Fruit fly (Drosophila melanogaster) whole organism, embryonic: ENCODE measurements around the gene Prp31.

ENCODE experiments used
- CG10147 ChIP-seq: fragments of 200-800 bp; sonication (Bioruptor generic); optimal IDR thresholded peaks from 2 replicates; lab custom pipeline; 2019; ENCODE audit warnings: missing biosample characterization, mild to moderate bottlenecking, missing genetic modification characterization, moderate library complexity
- CG10321 ChIP-seq: fragments of 200-800 bp; sonication (Bioruptor generic); IDR thresholded peaks from 2 replicates; pipeline ENCODE4 v1.3.6; 2022; ENCODE audit warnings: missing biosample characterization, missing genetic modification characterization
- CG10979 ChIP-seq: fragments of 200-800 bp; sonication (Bioruptor generic); optimal IDR thresholded peaks from 2 replicates; lab custom pipeline; 2018; ENCODE audit warnings: missing biosample characterization, mild to moderate bottlenecking, missing genetic modification characterization, moderate library complexity
- CG14050 ChIP-seq: fragments of 200-800 bp; sonication (Bioruptor generic); IDR thresholded peaks from 3 replicates; pipeline ENCODE4 v1.3.6; 2022; ENCODE audit warnings: missing biosample characterization, missing genetic modification characterization
- CG14860 ChIP-seq: fragments of 200-800 bp; sonication (Bioruptor generic); IDR thresholded peaks from 3 replicates; pipeline ENCODE4 v1.3.6; 2022; ENCODE audit warnings: missing biosample characterization, missing genetic modification characterization; ENCODE audit not compliant: partially characterized antibody
- CG16813 ChIP-seq: fragments of 200-800 bp; sonication (Bioruptor generic); IDR thresholded peaks from 3 replicates; pipeline ENCODE4 v1.3.6; 2022; ENCODE audit warnings: missing biosample characterization, missing genetic modification characterization; ENCODE audit not compliant: partially characterized antibody
- CG17568 ChIP-seq: fragments of 200-800 bp; sonication (Bioruptor generic); optimal IDR thresholded peaks from 2 replicates; lab custom pipeline; 2018; ENCODE audit warnings: missing biosample characterization, mild to moderate bottlenecking, missing genetic modification characterization, moderate library complexity
- CG18764 ChIP-seq: fragments of 200-800 bp; sonication (Bioruptor generic); optimal IDR thresholded peaks from 3 replicates; lab custom pipeline; 2016; ENCODE audit warnings: missing biosample characterization, missing genetic modification characterization
- CG2199 ChIP-seq: fragments of 200-800 bp; sonication (Bioruptor generic); IDR thresholded peaks from 3 replicates; pipeline ENCODE4 v1.3.6; 2022; ENCODE audit warnings: missing biosample characterization, missing genetic modification characterization
- CG34422 ChIP-seq: fragments of 200-800 bp; sonication (Bioruptor generic); IDR thresholded peaks from 3 replicates; pipeline ENCODE4 v1.3.6; 2022; ENCODE audit warnings: missing biosample characterization, missing genetic modification characterization
- CG43689 ChIP-seq: fragments of 200-800 bp; sonication (Bioruptor generic); IDR thresholded peaks from 2 replicates; pipeline ENCODE4 v1.3.6; 2022; ENCODE audit warnings: missing biosample characterization, missing genetic modification characterization
- CG4707 ChIP-seq: fragments of 200-800 bp; sonication (Bioruptor generic); optimal IDR thresholded peaks from 2 replicates; lab custom pipeline; 2018; ENCODE audit warnings: missing biosample characterization, mild to moderate bottlenecking, missing genetic modification characterization, moderate library complexity
- CG6175 ChIP-seq: fragments of 200-800 bp; sonication (Bioruptor generic); IDR thresholded peaks from 3 replicates; pipeline ENCODE4 v1.3.6; 2022; ENCODE audit warnings: missing biosample characterization, missing genetic modification characterization
- CoRest ChIP-seq: fragments of 200-800 bp; sonication (Bioruptor generic); optimal IDR thresholded peaks from 3 replicates; lab custom pipeline; 2018; ENCODE audit warnings: missing biosample characterization, mild to moderate bottlenecking, missing genetic modification characterization, moderate library complexity
- Deaf1 ChIP-seq: fragments of 200-800 bp; optimal IDR thresholded peaks from 3 replicates; lab custom pipeline; 2019; ENCODE audit warnings: missing biosample characterization, mild to moderate bottlenecking, missing genetic modification characterization, moderate library complexity
- Dip2 ChIP-seq: fragments of 200-800 bp; sonication (Bioruptor generic); IDR thresholded peaks from 2 replicates; pipeline ENCODE4 v1.3.6; 2022; ENCODE audit warnings: missing biosample characterization, missing genetic modification characterization
- Eip74EF ChIP-seq, 2 experiments: fragments of 200-800 bp in 1 of 2; fragments of >200 bp in 1 of 2; sonication (Bioruptor generic) in 1 of 2; optimal IDR thresholded peaks; 2 replicates each; lab custom pipeline; 2017 to 2019; ENCODE audit warnings: missing biosample characterization in 2 of 2, missing genetic modification characterization in 2 of 2, mild to moderate bottlenecking in 1 of 2, moderate library complexity in 1 of 2
- Ets97D ChIP-seq: fragments of 200-800 bp; sonication (Bioruptor generic); optimal IDR thresholded peaks from 3 replicates; lab custom pipeline; 2016; ENCODE audit warnings: missing biosample characterization, missing genetic modification characterization
- Fer1 ChIP-seq: fragments of 200-800 bp; sonication (Bioruptor generic); optimal IDR thresholded peaks from 2 replicates; lab custom pipeline; 2017; ENCODE audit warnings: missing biosample characterization, mild to moderate bottlenecking, missing genetic modification characterization
- Fer3 ChIP-seq: fragments of 200-800 bp; sonication (Bioruptor generic); optimal IDR thresholded peaks from 2 replicates; lab custom pipeline; 2018; ENCODE audit warnings: missing biosample characterization, mild to moderate bottlenecking, missing genetic modification characterization, moderate library complexity
- Gsc ChIP-seq: fragments of 200-800 bp; sonication (Bioruptor generic); IDR thresholded peaks from 2 replicates; pipeline ENCODE4 v1.3.6; 2022; ENCODE audit warnings: missing biosample characterization, missing genetic modification characterization
- HmgZ ChIP-seq: fragments of 200-800 bp; sonication (Bioruptor generic); optimal IDR thresholded peaks from 2 replicates; lab custom pipeline; 2018; ENCODE audit warnings: missing biosample characterization, mild to moderate bottlenecking, missing genetic modification characterization
- Hr78 ChIP-seq, 2 experiments: fragments of 200-800 bp in 1 of 2; fragments of >200 bp in 1 of 2; sonication (Bioruptor generic) in 1 of 2; optimal IDR thresholded peaks; 2 replicates each; lab custom pipeline; 2017 to 2019; ENCODE audit warnings: missing biosample characterization in 2 of 2, missing genetic modification characterization in 2 of 2, mild to moderate bottlenecking in 1 of 2, moderate library complexity in 1 of 2
- Lim3 ChIP-seq: fragments of 200-800 bp; sonication (Bioruptor generic); IDR thresholded peaks from 2 replicates; pipeline ENCODE4 v1.3.6; 2022; ENCODE audit warnings: missing biosample characterization, missing genetic modification characterization
- Sox100B ChIP-seq: fragments of 200-800 bp; sonication (Bioruptor generic); optimal IDR thresholded peaks from 3 replicates; lab custom pipeline; 2018; ENCODE audit warnings: missing biosample characterization, mild to moderate bottlenecking, missing genetic modification characterization
- Ssrp ChIP-seq: fragments of 200-800 bp; sonication (Bioruptor generic); optimal IDR thresholded peaks from 2 replicates; lab custom pipeline; 2018; ENCODE audit warnings: missing biosample characterization, mild to moderate bottlenecking, missing genetic modification characterization, moderate library complexity
- Taf1 ChIP-seq: fragments of 200-800 bp; sonication (Bioruptor generic); IDR thresholded peaks from 2 replicates; pipeline ENCODE4 v1.3.6; 2022; ENCODE audit warnings: missing biosample characterization, missing genetic modification characterization
- ap ChIP-seq: fragments of 200-800 bp; sonication (Bioruptor generic); IDR thresholded peaks from 2 replicates; pipeline ENCODE4 v1.3.6; 2022; ENCODE audit warnings: missing biosample characterization, missing genetic modification characterization
- bsh ChIP-seq, 2 experiments: fragments of 200-800 bp; sonication (Bioruptor generic); optimal IDR thresholded peaks; 2 replicates each; lab custom pipeline; 2017 to 2018; ENCODE audit warnings: mild to moderate bottlenecking in 2 of 2, missing biosample characterization in 2 of 2, missing genetic modification characterization in 2 of 2, moderate library complexity in 1 of 2
- btn ChIP-seq: fragments of 200-800 bp; sonication (Bioruptor generic); optimal IDR thresholded peaks from 2 replicates; lab custom pipeline; 2016; ENCODE audit warnings: missing biosample characterization, missing genetic modification characterization
- dan ChIP-seq: fragments of 200-800 bp; sonication (Bioruptor generic); IDR thresholded peaks from 2 replicates; pipeline ENCODE4 v1.3.6; 2022; ENCODE audit warnings: missing biosample characterization, missing genetic modification characterization
- dysf ChIP-seq: fragments of 200-800 bp; sonication (Bioruptor generic); IDR thresholded peaks from 3 replicates; pipeline ENCODE4 v1.3.6; 2022; ENCODE audit warnings: missing biosample characterization, missing genetic modification characterization
- esg ChIP-seq: fragments of 200-800 bp; sonication (Bioruptor generic); conservative IDR thresholded peaks from 2 replicates; pipeline ENCODE4 v1.3.6; 2022; ENCODE audit warnings: missing biosample characterization, missing genetic modification characterization
- gcm2 ChIP-seq: fragments of 200-800 bp; sonication (Bioruptor generic); optimal IDR thresholded peaks from 2 replicates; lab custom pipeline; 2016; ENCODE audit warnings: missing biosample characterization, missing genetic modification characterization
- gt ChIP-seq: fragments of 200-800 bp; sonication (Bioruptor generic); IDR thresholded peaks from 2 replicates; pipeline ENCODE4 v1.3.6; 2022; ENCODE audit warnings: missing biosample characterization, missing genetic modification characterization
- jing ChIP-seq: fragments of 200-800 bp; sonication (Bioruptor generic); optimal IDR thresholded peaks from 2 replicates; lab custom pipeline; 2018; ENCODE audit warnings: missing biosample characterization, mild to moderate bottlenecking, missing genetic modification characterization
- kay ChIP-seq: fragments of 200-800 bp; sonication (Bioruptor generic); optimal IDR thresholded peaks from 2 replicates; lab custom pipeline; 2016; ENCODE audit warnings: missing biosample characterization, missing genetic modification characterization
- ken ChIP-seq: fragments of 200-800 bp; sonication (Bioruptor generic); IDR thresholded peaks from 3 replicates; pipeline ENCODE4 v1.3.6; 2022; ENCODE audit warnings: missing biosample characterization, missing genetic modification characterization
- lola ChIP-seq, 3 experiments: fragments of >200 bp in 2 of 3; fragments of 200-800 bp in 1 of 3; sonication (Bioruptor generic) in 1 of 3; optimal IDR thresholded peaks; 2 replicates each; lab custom pipeline; 2017 to 2019; ENCODE audit warnings: missing biosample characterization in 3 of 3, missing genetic modification characterization in 3 of 3, mild to moderate bottlenecking in 1 of 3, moderate library complexity in 1 of 3
- oc ChIP-seq: fragments of 200-800 bp; sonication (Bioruptor generic); optimal IDR thresholded peaks from 2 replicates; lab custom pipeline; 2018; ENCODE audit warnings: missing biosample characterization, mild to moderate bottlenecking, missing genetic modification characterization, moderate library complexity
- repo ChIP-seq: fragments of 200-800 bp; sonication (Bioruptor generic); optimal IDR thresholded peaks from 2 replicates; lab custom pipeline; 2016; ENCODE audit warnings: missing biosample characterization, missing genetic modification characterization
- run ChIP-seq: fragments of 200-800 bp; sonication (Bioruptor generic); optimal IDR thresholded peaks from 3 replicates; lab custom pipeline; 2018; ENCODE audit warnings: missing biosample characterization, mild to moderate bottlenecking, missing genetic modification characterization
- shn ChIP-seq: fragments of 200-800 bp; sonication (Bioruptor generic); optimal IDR thresholded peaks from 3 replicates; lab custom pipeline; 2016; ENCODE audit warnings: missing biosample characterization, missing genetic modification characterization
- sob ChIP-seq: fragments of 200-800 bp; sonication (Bioruptor generic); IDR thresholded peaks from 2 replicates; pipeline ENCODE4 v1.3.6; 2022; ENCODE audit warnings: missing biosample characterization, missing genetic modification characterization
- ssp ChIP-seq: fragments of 200-800 bp; sonication (Bioruptor generic); IDR thresholded peaks from 2 replicates; pipeline ENCODE4 v1.3.6; 2022; ENCODE audit warnings: missing biosample characterization, missing genetic modification characterization
- stwl ChIP-seq: fragments of 200-800 bp; sonication (Bioruptor generic); optimal IDR thresholded peaks from 3 replicates; lab custom pipeline; 2018; ENCODE audit warnings: missing biosample characterization, mild to moderate bottlenecking, missing genetic modification characterization, moderate library complexity
- tup ChIP-seq: fragments of 200-800 bp; sonication (Bioruptor generic); optimal IDR thresholded peaks from 2 replicates; lab custom pipeline; 2016; ENCODE audit warnings: missing biosample characterization, mild to moderate bottlenecking, missing genetic modification characterization, moderate library complexity
- vvl ChIP-seq: fragments of 200-800 bp; sonication (Bioruptor generic); IDR thresholded peaks from 2 replicates; pipeline ENCODE4 v1.3.6; 2022; ENCODE audit warnings: missing biosample characterization, missing genetic modification characterization

Gene Prp31

dm6 chr3L:15142004-15142890 lies 16.7 kb upstream of the Prp31 start, which contains the start of gene Pdi (continued):
- TF ChIP-seq CG10979 (tag; lab: Kevin White, UChicago): no peak
- no peak for TF ChIP-seq CG18764
- TF ChIP-seq CG14860 (GFP tag; lab: Robert Waterston, UW): no peak
- TF ChIP-seq CG2199 (GFP tag; lab: Robert Waterston, UW): peak; percentile 78; the same call in 2 of the 3 replicates
- TF ChIP-seq CG17568: peak; percentile 26
- no peak for TF ChIP-seq Lim3 (GFP tag; lab: Robert Waterston, UW)
- TF ChIP-seq esg (GFP tag; lab: Robert Waterston, UW): no peak
- peak; percentile 51 for TF ChIP-seq gcm2 (GFP tag; lab: Kevin White, UChicago)
- TF ChIP-seq Ssrp (tag; lab: Kevin White, UChicago): no peak
- peak; percentile 41 for TF ChIP-seq shn
- no peak for TF ChIP-seq Sox100B (GFP tag; lab: Kevin White, UChicago)
- TF ChIP-seq CG16813 (GFP tag; lab: Robert Waterston, UW): peak; percentile 75
- peak; percentile 65 for TF ChIP-seq Ets97D (GFP tag; lab: Kevin White, UChicago)
- TF ChIP-seq stwl (tag; lab: Kevin White, UChicago): peak; percentile 79
- no peak for TF ChIP-seq Gsc
- peak; percentile 7 for TF ChIP-seq kay (GFP tag; lab: Kevin White, UChicago)
- no peak for TF ChIP-seq CG6175
- peak; percentile 25 for TF ChIP-seq CG4707 (GFP tag; lab: Kevin White, UChicago)
- no peak for TF ChIP-seq ap (GFP tag; lab: Robert Waterston, UW)
- no peak for TF ChIP-seq ken
- TF ChIP-seq HmgZ: peak; percentile 52
- peak; percentile 52 for TF ChIP-seq CoRest
- no peak for TF ChIP-seq jing (GFP tag; lab: Kevin White, UChicago)
- TF ChIP-seq tup (GFP tag; lab: Kevin White, UChicago): no peak
- TF ChIP-seq CG14050 (GFP tag; lab: Robert Waterston, UW): no peak
- no peak for TF ChIP-seq run (tag; lab: Kevin White, UChicago)
- TF ChIP-seq dan: no peak
- TF ChIP-seq sob (GFP tag; lab: Robert Waterston, UW): peak; percentile 60; the same call in 1 of the 2 replicates
- peak; percentile 26 for TF ChIP-seq Fer3
- TF ChIP-seq CG43689 (GFP tag; lab: Robert Waterston, UW): no peak
- TF ChIP-seq Deaf1 (tag; lab: Kevin White, UChicago): peak; percentile 3
- no peak for TF ChIP-seq gt (GFP tag; lab: Robert Waterston, UW)
- peak; percentile 97 for TF ChIP-seq Dip2 (GFP tag; lab: Robert Waterston, UW)
- no peak for TF ChIP-seq CG10147 (GFP tag; lab: Kevin White, UChicago)
- peak; percentile 29 for TF ChIP-seq Fer1 (GFP tag; lab: Kevin White, UChicago)
- no peak for TF ChIP-seq lola (GFP tag; optimal IDR thresholded peaks at IDR 0.05; lab: Kevin White, UChicago)
- TF ChIP-seq Eip74EF (GFP tag; optimal IDR thresholded peaks at IDR 0.05; lab: Kevin White, UChicago): peak in 1 of 2 experiments; percentile 16
- TF ChIP-seq CG34422: peak; percentile 78; the same call in 1 of the 3 replicates
- peak; percentile 33 for TF ChIP-seq oc (tag; lab: Kevin White, UChicago)
- TF ChIP-seq repo (GFP tag; lab: Kevin White, UChicago): peak; percentile 2
- TF ChIP-seq bsh (GFP tag; optimal IDR thresholded peaks at IDR 0.05; lab: Kevin White, UChicago): peak in 1 of 2 experiments; percentile 26
- TF ChIP-seq dysf: no peak
- peak in 1 of 2 experiments; percentile 99 for TF ChIP-seq Hr78 (GFP tag; optimal IDR thresholded peaks at IDR 0.05; lab: Kevin White, UChicago)
- no peak for TF ChIP-seq btn (GFP tag; lab: Kevin White, UChicago)
- no peak for TF ChIP-seq Taf1 (GFP tag; lab: Robert Waterston, UW)
- TF ChIP-seq ssp (GFP tag; lab: Robert Waterston, UW): peak; percentile 25; the same call in 1 of the 2 replicates
- peak; percentile 76 for TF ChIP-seq vvl (GFP tag; lab: Robert Waterston, UW)
- TF ChIP-seq CG10321 (GFP tag; lab: Robert Waterston, UW): no peak
